Worm (Caenorhabditis elegans): Measurements from ENCODE around the gene C04C11.1.

Gene C04C11.1

DNA sequence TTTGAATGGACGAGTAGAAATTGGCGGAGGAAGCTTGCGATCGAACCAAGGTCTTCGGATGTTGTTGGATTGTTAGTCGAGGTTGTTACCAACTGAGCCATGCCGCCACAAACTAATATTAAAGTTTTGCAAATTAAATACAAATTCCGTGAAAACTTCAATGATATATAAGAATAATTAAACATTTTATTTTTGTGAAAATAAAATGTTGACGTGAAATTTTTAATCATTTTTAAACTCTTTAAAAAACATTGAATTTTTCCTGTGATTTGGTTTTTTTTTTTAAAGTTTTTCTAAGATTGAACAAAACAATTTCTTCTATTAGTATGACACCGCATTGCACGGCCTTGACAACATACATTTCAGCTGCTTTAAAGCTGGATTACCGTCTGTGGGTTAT lies 29.7 kb upstream of the C04C11.1 start, which contains the start of gene C31E10.11:
TSS of gene C31E10.11 (minus strand) at position 101 of the 400 bp plus-strand sequence.
- no peak for TF ChIP-seq scrt-1 (GFP tag; IDR thresholded peaks at IDR 0.05)
- no peak for TF ChIP-seq B0310.2 (tag; optimal IDR thresholded peaks at IDR 0.05)
- TF ChIP-seq tbx-11 (GFP tag; IDR thresholded peaks at IDR 0.05), result no peak
- no peak for TF ChIP-seq sea-1 (GFP tag; conservative IDR thresholded peaks at IDR 0.05)
- TF ChIP-seq tra-4 (tag; optimal IDR thresholded peaks at IDR 0.05), result no peak
- no peak for TF ChIP-seq F13C5.2 (tag; optimal IDR thresholded peaks at IDR 0.05)
- no peak for TF ChIP-seq ets-7 (tag; optimal IDR thresholded peaks at IDR 0.05)
- no peak for TF ChIP-seq ceh-13 (GFP tag; optimal IDR thresholded peaks at IDR 0.05)
- no peak for TF ChIP-seq tbx-37 (GFP tag; conservative IDR thresholded peaks at IDR 0.05)
- TF ChIP-seq ama-1 (optimal IDR thresholded peaks at IDR 0.05), result no peak
- no peak for TF ChIP-seq ceh-36 (tag; optimal IDR thresholded peaks at IDR 0.05)
- TF ChIP-seq pes-1 (GFP tag; IDR thresholded peaks at IDR 0.05), result no peak
- TF ChIP-seq hmg-4 (GFP tag; optimal IDR thresholded peaks at IDR 0.05), result no peak
- TF ChIP-seq hmbx-1 (tag; optimal IDR thresholded peaks at IDR 0.05), result no peak
- TF ChIP-seq hnd-1 (tag; optimal IDR thresholded peaks at IDR 0.05), result no peak
- no peak for TF ChIP-seq aly-1 (tag; optimal IDR thresholded peaks at IDR 0.05)
- TF ChIP-seq flt-1 (GFP tag; IDR thresholded peaks at IDR 0.05), result no peak

- no peak for TF ChIP-seq ets-7 (tag; optimal IDR thresholded peaks at IDR 0.05)
- no peak for TF ChIP-seq ceh-36 (tag; optimal IDR thresholded peaks at IDR 0.05)
- TF ChIP-seq ama-1 (optimal IDR thresholded peaks at IDR 0.05), result no peak
- TF ChIP-seq pes-1 (GFP tag; IDR thresholded peaks at IDR 0.05), result no peak
- no peak for TF ChIP-seq hnd-1 (tag; optimal IDR thresholded peaks at IDR 0.05)
- no peak for TF ChIP-seq aly-1 (tag; optimal IDR thresholded peaks at IDR 0.05)
- 0 out of 2 replicates have a peak, but pooled peaks have one; percentile 34 for TF ChIP-seq scrt-1 (GFP tag; IDR thresholded peaks at IDR 0.05)
- TF ChIP-seq B0310.2 (tag; optimal IDR thresholded peaks at IDR 0.05), result no peak
- no peak for TF ChIP-seq tbx-11 (GFP tag; IDR thresholded peaks at IDR 0.05)
- no peak for TF ChIP-seq tra-4 (tag; optimal IDR thresholded peaks at IDR 0.05)
- TF ChIP-seq flt-1 (GFP tag; IDR thresholded peaks at IDR 0.05), result no peak
- no peak for TF ChIP-seq sea-1 (GFP tag; conservative IDR thresholded peaks at IDR 0.05)
- no peak for TF ChIP-seq hmbx-1 (tag; optimal IDR thresholded peaks at IDR 0.05)
- TF ChIP-seq ceh-13 (GFP tag; optimal IDR thresholded peaks at IDR 0.05), result no peak
- peak; percentile 66 for TF ChIP-seq F13C5.2 (tag; optimal IDR thresholded peaks at IDR 0.05)
- TF ChIP-seq tbx-37 (GFP tag; conservative IDR thresholded peaks at IDR 0.05), result 0 out of 2 replicates have a peak, but pooled peaks have one; percentile 9
- no peak for TF ChIP-seq hmg-4 (GFP tag; optimal IDR thresholded peaks at IDR 0.05)
Observed at ce11 chrX:13995803-13996388, 24.5 kb upstream of the C04C11.1 start, which contains the start of the genes C31E10.5 and C31E10.6. Gene C31E10.5 (minus strand): TSS chrX:13995834. Gene C31E10.6 (plus strand): TSS chrX:13996338.

DNA sequence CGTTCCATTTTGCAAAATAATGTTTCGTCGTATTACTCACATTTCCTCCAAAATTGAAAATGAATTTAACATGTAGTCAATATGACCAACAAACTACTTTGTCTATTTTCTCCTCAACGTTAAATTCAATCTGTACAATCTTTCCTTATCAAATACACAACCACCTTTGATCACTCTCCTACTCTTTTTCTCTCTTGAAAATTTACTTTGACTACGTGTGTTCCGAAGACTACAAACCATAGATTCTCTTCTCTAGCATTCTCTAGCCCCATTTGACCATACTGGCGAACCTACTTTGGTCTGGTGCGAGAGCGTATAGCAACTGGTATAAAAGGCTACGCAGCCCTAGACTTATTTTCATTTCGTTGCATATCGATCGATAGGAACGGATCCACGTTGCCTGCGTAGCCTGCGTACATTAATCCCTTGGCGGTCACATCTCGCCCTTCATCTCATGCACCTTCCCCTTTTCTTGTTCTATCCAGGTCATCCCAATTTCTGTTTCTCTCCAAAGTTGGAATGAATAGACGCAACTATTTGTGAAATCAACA lies 20.1 kb upstream of the C04C11.1 start:
- TF ChIP-seq hmbx-1 (tag; optimal IDR thresholded peaks at IDR 0.05) (no peak), ceh-36 (tag; optimal IDR thresholded peaks at IDR 0.05) (peak; percentile 5)

DNA sequence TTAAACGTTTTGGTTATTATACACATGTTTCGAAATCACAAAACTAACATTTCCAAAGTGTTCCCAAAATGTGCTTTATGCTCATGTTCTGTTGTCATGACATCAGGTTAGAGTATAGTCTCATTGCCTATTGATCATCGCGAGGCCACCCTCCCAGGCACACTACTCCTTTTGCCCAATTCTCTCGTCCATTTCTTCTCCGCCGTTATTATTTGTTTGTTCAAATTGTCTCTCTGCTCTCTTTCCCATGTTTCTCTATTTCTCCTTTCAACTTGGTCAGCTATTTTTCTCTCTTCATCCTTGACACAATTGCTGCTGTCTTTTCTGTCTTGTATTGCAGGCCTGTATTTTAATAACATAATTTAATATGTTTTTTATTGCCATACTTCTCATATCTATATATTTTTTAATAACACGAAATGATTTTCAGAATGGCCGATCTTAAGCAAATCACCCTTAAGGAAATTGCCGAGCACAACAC lies 18.9 kb upstream of the C04C11.1 start, which contains the start of gene cytb-5.1:
TSS of gene cytb-5.1 (plus strand) at position 431 of the 481 bp plus-strand sequence.
- TF ChIP-seq scrt-1 (GFP tag; IDR thresholded peaks at IDR 0.05), result no peak
- no peak for TF ChIP-seq sea-1 (GFP tag; conservative IDR thresholded peaks at IDR 0.05)
- TF ChIP-seq hmg-4 (GFP tag; optimal IDR thresholded peaks at IDR 0.05), result no peak
- no peak for TF ChIP-seq ets-7 (tag; optimal IDR thresholded peaks at IDR 0.05)
- no peak for TF ChIP-seq hnd-1 (tag; optimal IDR thresholded peaks at IDR 0.05)
- no peak for TF ChIP-seq flt-1 (GFP tag; IDR thresholded peaks at IDR 0.05)
- TF ChIP-seq aly-1 (tag; optimal IDR thresholded peaks at IDR 0.05), result no peak
- no peak for TF ChIP-seq ceh-36 (tag; optimal IDR thresholded peaks at IDR 0.05)
- TF ChIP-seq ama-1 (optimal IDR thresholded peaks at IDR 0.05), result no peak
- no peak for TF ChIP-seq pes-1 (GFP tag; IDR thresholded peaks at IDR 0.05)

DNA sequence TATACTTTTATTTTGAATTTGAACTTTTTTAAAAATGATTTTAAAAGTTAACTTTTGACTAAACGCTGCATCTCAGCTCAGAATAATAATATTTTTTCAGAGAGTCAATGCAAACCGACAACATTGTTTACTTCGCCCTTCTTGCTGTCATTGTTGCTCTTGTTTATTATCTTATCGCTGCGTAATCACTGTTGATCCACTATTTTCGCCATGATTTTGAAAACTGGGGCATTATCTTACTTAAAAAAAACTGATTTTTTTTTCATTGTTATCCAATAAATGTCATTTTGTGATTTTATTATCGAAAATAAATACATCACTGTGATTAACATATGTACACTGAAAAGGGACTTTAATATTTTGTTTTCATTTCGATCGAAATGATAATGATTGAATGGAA lies 17.7 kb upstream of the C04C11.1 start:
- TF ChIP-seq ama-1 (optimal IDR thresholded peaks at IDR 0.05) (no peak), pes-1 (GFP tag; IDR thresholded peaks at IDR 0.05) (no peak), B0310.2 (tag; optimal IDR thresholded peaks at IDR 0.05) (no peak), scrt-1 (GFP tag; IDR thresholded peaks at IDR 0.05) (no peak), ceh-36 (tag; optimal IDR thresholded peaks at IDR 0.05) (no peak), hnd-1 (tag; optimal IDR thresholded peaks at IDR 0.05) (no peak), flt-1 (GFP tag; IDR thresholded peaks at IDR 0.05) (no peak), tbx-11 (GFP tag; IDR thresholded peaks at IDR 0.05) (no peak), hmg-4 (GFP tag; optimal IDR thresholded peaks at IDR 0.05) (no peak), ets-7 (tag; optimal IDR thresholded peaks at IDR 0.05) (no peak)

DNA sequence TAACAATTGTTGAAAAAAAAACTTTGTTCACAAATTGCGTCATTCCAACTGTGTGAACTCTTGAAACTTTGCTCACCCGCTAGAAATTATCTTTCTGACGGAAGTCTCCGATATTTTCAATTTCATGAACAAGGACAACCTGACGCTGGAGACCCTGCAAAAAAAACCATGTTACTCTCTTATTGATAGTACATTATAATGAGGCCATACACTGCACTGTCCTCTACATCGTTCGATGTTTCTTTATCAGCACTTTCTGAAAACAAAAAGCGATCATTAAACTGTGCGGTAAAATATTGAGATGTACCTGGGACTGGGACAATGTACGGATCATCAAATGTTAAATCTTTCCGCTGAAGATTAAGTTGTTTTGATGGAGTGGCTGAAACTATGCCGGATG lies 16.9 kb upstream of the C04C11.1 start:
- TF ChIP-seq B0310.2 (tag; optimal IDR thresholded peaks at IDR 0.05) (no peak), ama-1 (optimal IDR thresholded peaks at IDR 0.05) (no peak), ceh-13 (GFP tag; optimal IDR thresholded peaks at IDR 0.05) (no peak), sea-1 (GFP tag; conservative IDR thresholded peaks at IDR 0.05) (no peak), scrt-1 (GFP tag; IDR thresholded peaks at IDR 0.05) (no peak), ceh-36 (tag; optimal IDR thresholded peaks at IDR 0.05) (no peak), ets-7 (tag; optimal IDR thresholded peaks at IDR 0.05) (no peak), tra-4 (tag; optimal IDR thresholded peaks at IDR 0.05) (no peak), pes-1 (GFP tag; IDR thresholded peaks at IDR 0.05) (no peak), hmbx-1 (tag; optimal IDR thresholded peaks at IDR 0.05) (no peak)

DNA sequence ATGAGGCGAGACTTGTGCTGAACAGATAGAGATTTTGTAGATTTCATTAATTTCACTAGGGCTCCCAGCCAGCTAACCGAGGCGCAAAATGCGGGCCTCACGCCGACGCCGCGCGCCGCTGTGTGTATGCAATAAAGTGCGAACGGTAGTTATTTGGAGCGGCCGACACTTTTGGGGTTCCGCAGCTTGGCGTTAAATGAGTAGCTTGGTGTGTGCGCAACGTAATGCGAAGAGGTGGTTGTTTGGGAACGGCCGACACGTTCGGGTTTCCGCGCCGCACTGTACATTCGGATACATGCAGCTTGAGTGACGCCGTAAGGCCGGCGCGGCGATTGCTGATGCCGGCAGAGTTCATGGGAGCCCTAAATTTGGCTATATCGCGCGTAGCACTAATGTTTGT lies 12.3 kb upstream of the C04C11.1 start:
- TF ChIP-seq ama-1 (optimal IDR thresholded peaks at IDR 0.05), result no peak
- no peak for TF ChIP-seq flt-1 (GFP tag; IDR thresholded peaks at IDR 0.05)
- no peak for TF ChIP-seq hnd-1 (tag; optimal IDR thresholded peaks at IDR 0.05)
- no peak for TF ChIP-seq sea-1 (GFP tag; conservative IDR thresholded peaks at IDR 0.05)
- no peak for TF ChIP-seq B0310.2 (tag; optimal IDR thresholded peaks at IDR 0.05)
- TF ChIP-seq aly-1 (tag; optimal IDR thresholded peaks at IDR 0.05), result no peak
- TF ChIP-seq ets-7 (tag; optimal IDR thresholded peaks at IDR 0.05), result no peak
- TF ChIP-seq tbx-37 (GFP tag; conservative IDR thresholded peaks at IDR 0.05), result no peak
- no peak for TF ChIP-seq F13C5.2 (tag; optimal IDR thresholded peaks at IDR 0.05)
- TF ChIP-seq ceh-13 (GFP tag; optimal IDR thresholded peaks at IDR 0.05), result no peak
- no peak for TF ChIP-seq hmbx-1 (tag; optimal IDR thresholded peaks at IDR 0.05)
- no peak for TF ChIP-seq hmg-4 (GFP tag; optimal IDR thresholded peaks at IDR 0.05)
- TF ChIP-seq tra-4 (tag; optimal IDR thresholded peaks at IDR 0.05), result no peak
- TF ChIP-seq tbx-11 (GFP tag; IDR thresholded peaks at IDR 0.05), result no peak
- no peak for TF ChIP-seq ceh-36 (tag; optimal IDR thresholded peaks at IDR 0.05)
- no peak for TF ChIP-seq scrt-1 (GFP tag; IDR thresholded peaks at IDR 0.05)
- no peak for TF ChIP-seq pes-1 (GFP tag; IDR thresholded peaks at IDR 0.05)
